Fruit fly (Drosophila melanogaster): Measurements from ENCODE around the gene Polr2B.

Gene Polr2B

DNA sequence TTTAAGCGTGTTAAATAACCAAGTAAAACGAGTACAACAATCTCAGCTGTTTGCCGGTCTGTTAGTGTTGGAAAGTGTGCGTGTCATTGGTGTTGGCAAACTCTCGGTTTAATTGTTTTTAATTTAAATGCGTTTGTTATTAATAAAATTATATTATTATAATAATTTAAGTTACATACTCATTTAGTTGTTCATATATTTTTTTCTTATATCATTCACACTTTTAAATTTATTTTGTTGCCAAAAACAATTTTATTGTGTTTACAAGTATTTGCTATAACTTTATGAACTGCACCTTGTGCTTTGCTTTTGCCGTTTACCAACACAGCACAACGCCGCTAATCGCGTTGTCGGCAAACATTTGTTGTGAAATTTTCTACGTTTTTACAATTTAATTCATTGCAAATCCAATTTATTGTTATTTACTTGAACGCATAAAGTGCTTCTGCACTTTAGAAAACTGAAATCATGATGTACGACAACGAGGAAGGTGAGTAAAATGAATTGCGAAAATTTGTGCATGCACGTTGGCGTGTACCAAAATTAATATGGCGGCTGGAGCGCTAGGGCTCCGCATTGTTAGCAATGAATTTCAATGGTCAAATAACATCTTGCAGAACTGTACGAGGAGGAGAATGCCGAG lies at the start of gene Polr2B, which contains the start of gene 140up (continued):
- peak; percentile 19 for TF ChIP-seq TFAM (GFP tag; optimal IDR thresholded peaks at IDR 0.05)
- peak; percentile 92 for TF ChIP-seq CG11504 (tag; optimal IDR thresholded peaks at IDR 0.05)
- peak; percentile 70 for TF ChIP-seq Elba2 (GFP tag; optimal IDR thresholded peaks at IDR 0.05)
- TF ChIP-seq Neu2 (GFP tag; optimal IDR thresholded peaks at IDR 0.05; ENCODE audit: borderline replicate concordance) = no peak
- peak; percentile 85 for TF ChIP-seq D19A (tag; optimal IDR thresholded peaks at IDR 0.05)
- no peak for TF ChIP-seq CG15479 (GFP tag; optimal IDR thresholded peaks at IDR 0.05)
- peak; percentile 86 for TF ChIP-seq CG30431 (GFP tag; optimal IDR thresholded peaks at IDR 0.05)
- peak; percentile 52; the same call in 1 of the 2 replicates for TF ChIP-seq CG4360 (GFP tag; IDR thresholded peaks at IDR 0.05)
- peak; percentile 34 for TF ChIP-seq Sry-δ (GFP tag; optimal IDR thresholded peaks at IDR 0.05)
- TF ChIP-seq CG8924 (tag; optimal IDR thresholded peaks at IDR 0.05) = peak; percentile 94
- TF ChIP-seq repo (GFP tag; optimal IDR thresholded peaks at IDR 0.05) = peak; percentile 11
- TF ChIP-seq Fer3 (tag; optimal IDR thresholded peaks at IDR 0.05) = peak; percentile 94
- TF ChIP-seq CTCF (GFP tag; optimal IDR thresholded peaks at IDR 0.05) = peak; percentile 20
- TF ChIP-seq sug (tag; optimal IDR thresholded peaks at IDR 0.05) = peak; percentile 93
- peak; percentile 72 for TF ChIP-seq CG8281 (tag; optimal IDR thresholded peaks at IDR 0.05)
- peak; percentile 95 for TF ChIP-seq B-H2 (GFP tag; optimal IDR thresholded peaks at IDR 0.05)
- TF ChIP-seq CG6175 (GFP tag; IDR thresholded peaks at IDR 0.05) = peak; percentile 85
- TF ChIP-seq CG17912 (GFP tag; optimal IDR thresholded peaks at IDR 0.05) = peak; percentile 74
- no peak for TF ChIP-seq tna (GFP tag; IDR thresholded peaks at IDR 0.05; ENCODE audit: partially characterized antibody)
- TF ChIP-seq pan (optimal IDR thresholded peaks at IDR 0.05) = no peak
- TF ChIP-seq pan (GFP tag; optimal IDR thresholded peaks at IDR 0.05 in 1 of 2, IDR thresholded peaks at IDR 0.05 in 1 of 2) = peak in 1 of 2 experiments; percentile 94
- peak; percentile 68 for TF ChIP-seq CG8089 (GFP tag; optimal IDR thresholded peaks at IDR 0.05)
- no peak for TF ChIP-seq grn (GFP tag; optimal IDR thresholded peaks at IDR 0.05)
- peak; percentile 93 for TF ChIP-seq wdn (GFP tag; IDR thresholded peaks at IDR 0.05)
- no peak for TF ChIP-seq pros (GFP tag; optimal IDR thresholded peaks at IDR 0.05)
- TF ChIP-seq CG5245 (GFP tag; optimal IDR thresholded peaks at IDR 0.05) = peak; percentile 83
- peak; percentile 58 for TF ChIP-seq HmgD (GFP tag; optimal IDR thresholded peaks at IDR 0.05)
- peak; percentile 66 for TF ChIP-seq CG7928 (GFP tag; optimal IDR thresholded peaks at IDR 0.05)
- peak; percentile 91 for TF ChIP-seq CG18619 (GFP tag; optimal IDR thresholded peaks at IDR 0.05)
- peak; percentile 92 for TF ChIP-seq CG3065 (GFP tag; optimal IDR thresholded peaks at IDR 0.05)
- TF ChIP-seq sens-2 (GFP tag; IDR thresholded peaks at IDR 0.05) = 0 out of 2 replicates have a peak, but pooled peaks have one; percentile 36
- TF ChIP-seq seq (GFP tag; IDR thresholded peaks at IDR 0.05) = peak; percentile 81
- TF ChIP-seq Blimp-1 (GFP tag; optimal IDR thresholded peaks at IDR 0.05) = peak; percentile 91
- TF ChIP-seq Hey (tag; optimal IDR thresholded peaks at IDR 0.05) = no peak
- TF ChIP-seq h (optimal IDR thresholded peaks at IDR 0.05) = no peak
- TF ChIP-seq btn (GFP tag; optimal IDR thresholded peaks at IDR 0.05) = peak; percentile 20
- TF ChIP-seq prd (optimal IDR thresholded peaks at IDR 0.05) = no peak
- TF ChIP-seq prd (GFP tag; IDR thresholded peaks at IDR 0.05) = peak; percentile 93
- TF ChIP-seq ERR (GFP tag; optimal IDR thresholded peaks at IDR 0.05) = peak; percentile 22
- peak; percentile 94 for TF ChIP-seq CG9215 (GFP tag; IDR thresholded peaks at IDR 0.05)
- TF ChIP-seq z (GFP tag; IDR thresholded peaks at IDR 0.05) = no peak
- peak; percentile 86 for TF ChIP-seq CG13894 (tag; optimal IDR thresholded peaks at IDR 0.05)
- TF ChIP-seq odd (GFP tag; optimal IDR thresholded peaks at IDR 0.05) = peak; percentile 80
- TF ChIP-seq sim (GFP tag; IDR thresholded peaks at IDR 0.05) = 0 out of 2 replicates have a peak, but pooled peaks have one; percentile 27
- TF ChIP-seq CG14441 (GFP tag; IDR thresholded peaks at IDR 0.05) = peak; percentile 92
- peak; percentile 84 for TF ChIP-seq gsb (GFP tag; IDR thresholded peaks at IDR 0.05)
- peak; percentile 64 for TF ChIP-seq crol (GFP tag; IDR thresholded peaks at IDR 0.05)
- peak; percentile 26; the same call in 1 of the 2 replicates for TF ChIP-seq Scr (GFP tag; IDR thresholded peaks at IDR 0.05; ENCODE audit: partially characterized antibody)
- peak; percentile 76 for TF ChIP-seq jumu (GFP tag; optimal IDR thresholded peaks at IDR 0.05)
- peak; percentile 95 for TF ChIP-seq Chrac-16 (GFP tag; optimal IDR thresholded peaks at IDR 0.05)
- TF ChIP-seq Poxn (GFP tag; IDR thresholded peaks at IDR 0.05) = peak; percentile 80
- peak; percentile 81 for TF ChIP-seq ewg (GFP tag; optimal IDR thresholded peaks at IDR 0.05)

Data from whole organism, embryonic.